Worm (Caenorhabditis elegans) whole organism, L4/young adult: ENCODE results near the gene fbxb-5.
"Not testable (repeated sequence)": the region's sequence is repeated elsewhere in the genome, so short reads cannot be mapped to it uniquely, and the experiment has no call there.

Experiments
- dao-5 ChIP-seq: sonication (generic microtip); optimal IDR thresholded peaks from 2 replicates; lab custom pipeline; 2016; ENCODE audit warnings: missing genotype, missing genetic modification characterization, moderate library complexity, missing compliant biosample characterization
- him-1 ChIP-seq: sonication (generic microtip); optimal IDR thresholded peaks from 2 replicates; lab custom pipeline; 2016; ENCODE audit warnings: missing genotype, missing genetic modification reagents, missing genetic modification characterization, missing compliant biosample characterization

- TF ChIP-seq dao-5; him-1 (tag; lab: Kevin White, UChicago): not testable (repeated sequence)
These were observed 49.1 kb upstream of the fbxb-5 start, which contains the start of gene math-26 for ce11 chrII:1771347-1771746.
